ENCODE assay signal across 1 fruit fly cellular context in the genomic region with DNA sequence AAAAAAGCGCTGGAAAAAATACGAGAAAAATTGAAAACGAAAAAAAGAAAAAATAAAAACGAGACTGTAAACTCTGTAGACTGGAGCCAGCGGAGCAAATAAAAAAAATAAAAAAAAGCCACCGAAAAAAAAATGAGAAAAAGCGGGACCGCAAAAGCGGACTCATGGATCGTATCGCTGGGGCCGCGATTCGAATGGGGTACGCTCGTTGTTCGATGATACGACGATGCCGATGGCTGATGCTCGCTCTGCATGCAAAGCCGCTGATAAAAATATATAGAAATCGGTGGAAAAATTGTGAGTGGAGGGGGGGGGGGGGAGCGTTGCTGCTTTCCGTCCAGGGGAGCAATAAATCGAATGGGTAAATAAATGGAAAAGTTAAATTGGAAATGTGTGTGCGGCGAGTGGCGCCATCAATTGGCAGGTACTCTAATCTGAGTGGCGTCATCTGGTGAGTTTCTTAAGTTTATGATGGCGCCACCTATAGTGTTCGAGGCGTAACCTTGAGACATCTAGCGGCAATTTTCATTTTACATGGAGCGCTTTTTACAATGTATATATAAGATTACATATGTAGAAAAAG.
TF ChIP-seq lines count a peak whose summit lies in the region.

No protein-coding gene starts in this region.

TF ChIP-seq in whole organism, embryonic, 481 proteins besides CTCF, POLR2A, EP300 and RAD21 (continued from another document and continues in another):
- no peak for TF ChIP-seq Hr39 (optimal IDR thresholded peaks at IDR 0.05; lab: Kevin White, UChicago)
- TF ChIP-seq tna (GFP tag; IDR thresholded peaks at IDR 0.05; lab: Robert Waterston, UW; ENCODE audit: partially characterized antibody): no peak
- TF ChIP-seq crp (GFP tag; optimal IDR thresholded peaks at IDR 0.05; lab: Kevin White, UChicago): no peak
- TF ChIP-seq CG10959 (GFP tag; IDR thresholded peaks at IDR 0.05; lab: Robert Waterston, UW): peak; percentile 88
- TF ChIP-seq Nf-YB (GFP tag; optimal IDR thresholded peaks at IDR 0.05; lab: Kevin White, UChicago): no peak
- TF ChIP-seq CG2199 (GFP tag; IDR thresholded peaks at IDR 0.05; lab: Robert Waterston, UW): peak; percentile 93
- no peak for TF ChIP-seq CG11398 (GFP tag; optimal IDR thresholded peaks at IDR 0.05; lab: Kevin White, UChicago)
- TF ChIP-seq CG18619 (GFP tag; optimal IDR thresholded peaks at IDR 0.05; lab: Kevin White, UChicago): peak; percentile 34
- TF ChIP-seq CG6765 (GFP tag; optimal IDR thresholded peaks at IDR 0.05; lab: Kevin White, UChicago): no peak
- peak; percentile 52 for TF ChIP-seq CG10209 (GFP tag; optimal IDR thresholded peaks at IDR 0.05; lab: Kevin White, UChicago)
- TF ChIP-seq grau (tag; optimal IDR thresholded peaks at IDR 0.05; lab: Kevin White, UChicago): peak; percentile 59
- peak; percentile 71 for TF ChIP-seq CG9609 (GFP tag; optimal IDR thresholded peaks at IDR 0.05; lab: Kevin White, UChicago)
- TF ChIP-seq CG10366 (GFP tag; IDR thresholded peaks at IDR 0.05; lab: Robert Waterston, UW): peak; percentile 76
- TF ChIP-seq CkIIα-i1 (GFP tag; IDR thresholded peaks at IDR 0.05; lab: Robert Waterston, UW): no peak
- peak; percentile 63; the same call in 2 of the 3 replicates for TF ChIP-seq CG7357 (GFP tag; IDR thresholded peaks at IDR 0.05; lab: Robert Waterston, UW)
- TF ChIP-seq amos (GFP tag; IDR thresholded peaks at IDR 0.05; lab: Robert Waterston, UW; ENCODE audit: partially characterized antibody): peak; percentile 55
- no peak for TF ChIP-seq CG12236 (GFP tag; optimal IDR thresholded peaks at IDR 0.05; lab: Kevin White, UChicago)
- no peak for TF ChIP-seq CG7745 (tag; optimal IDR thresholded peaks at IDR 0.05; lab: Kevin White, UChicago)
- TF ChIP-seq tap (tag; optimal IDR thresholded peaks at IDR 0.05; lab: Kevin White, UChicago): no peak
- peak; percentile 53 for TF ChIP-seq Lhr (GFP tag; optimal IDR thresholded peaks at IDR 0.05; lab: Kevin White, UChicago)
- TF ChIP-seq CG3726 (GFP tag; IDR thresholded peaks at IDR 0.05; lab: Robert Waterston, UW): peak; percentile 84
- TF ChIP-seq NC2β (GFP tag; optimal IDR thresholded peaks at IDR 0.05; lab: Kevin White, UChicago): no peak
- no peak for TF ChIP-seq Scr (GFP tag; IDR thresholded peaks at IDR 0.05; lab: Robert Waterston, UW; ENCODE audit: partially characterized antibody)
- TF ChIP-seq bsh (GFP tag; optimal IDR thresholded peaks at IDR 0.05; lab: Kevin White, UChicago): peak; percentile 57 to 99
- TF ChIP-seq Pdp1 (GFP tag; optimal IDR thresholded peaks at IDR 0.05; lab: Kevin White, UChicago): peak; percentile 57 to 58
- TF ChIP-seq CG14667 (GFP tag; IDR thresholded peaks at IDR 0.05; lab: Robert Waterston, UW): peak; percentile 86
- TF ChIP-seq CG14441 (GFP tag; IDR thresholded peaks at IDR 0.05; lab: Robert Waterston, UW): peak; percentile 80
- peak; percentile 38; the same call in 1 of the 2 replicates for TF ChIP-seq Gsc (GFP tag; IDR thresholded peaks at IDR 0.05; lab: Robert Waterston, UW)
- no peak for TF ChIP-seq eyg (GFP tag; optimal IDR thresholded peaks at IDR 0.05; lab: Kevin White, UChicago)
- peak; percentile 76 for TF ChIP-seq CG3847 (GFP tag; IDR thresholded peaks at IDR 0.05; lab: Robert Waterston, UW)
- peak; percentile 37; the same call in 1 of the 2 replicates for TF ChIP-seq Ravus (GFP tag; IDR thresholded peaks at IDR 0.05; lab: Robert Waterston, UW)
- peak; percentile 18 for TF ChIP-seq CG3065 (GFP tag; optimal IDR thresholded peaks at IDR 0.05; lab: Kevin White, UChicago)
- peak; percentile 54; the same call in 1 of the 2 replicates for TF ChIP-seq gt (GFP tag; IDR thresholded peaks at IDR 0.05; lab: Robert Waterston, UW)
- TF ChIP-seq gcm2 (GFP tag; optimal IDR thresholded peaks at IDR 0.05; lab: Kevin White, UChicago): no peak
- peak; percentile 20 for TF ChIP-seq CG13624 (GFP tag; optimal IDR thresholded peaks at IDR 0.05; lab: Kevin White, UChicago)
- peak; percentile 77 for TF ChIP-seq CG32772 (GFP tag; IDR thresholded peaks at IDR 0.05; lab: Robert Waterston, UW)
- TF ChIP-seq CG10267 (tag; optimal IDR thresholded peaks at IDR 0.05; lab: Kevin White, UChicago): peak; percentile 23
- peak; percentile 22; the same call in 1 of the 2 replicates for TF ChIP-seq E2f2 (GFP tag; IDR thresholded peaks at IDR 0.05; lab: Robert Waterston, UW)
- no peak for TF ChIP-seq pzg (GFP tag; optimal IDR thresholded peaks at IDR 0.05; lab: Kevin White, UChicago)
- peak in 1 of 2 experiments; percentile 63 for TF ChIP-seq insv (GFP tag; optimal IDR thresholded peaks at IDR 0.05; lab: Kevin White, UChicago)
- peak; percentile 92 for TF ChIP-seq slbo (GFP tag; IDR thresholded peaks at IDR 0.05; lab: Robert Waterston, UW)
- peak; percentile 34 for TF ChIP-seq CG2678 (tag; optimal IDR thresholded peaks at IDR 0.05; lab: Kevin White, UChicago)
- TF ChIP-seq unpg (GFP tag; optimal IDR thresholded peaks at IDR 0.05; lab: Kevin White, UChicago): peak; percentile 50
- peak; percentile 80 for TF ChIP-seq tin (GFP tag; optimal IDR thresholded peaks at IDR 0.05; lab: Kevin White, UChicago)
- peak; percentile 8 for TF ChIP-seq Six4 (GFP tag; optimal IDR thresholded peaks at IDR 0.05; lab: Kevin White, UChicago)
- peak; percentile 3 for TF ChIP-seq CG13424 (tag; optimal IDR thresholded peaks at IDR 0.05; lab: Kevin White, UChicago)
- TF ChIP-seq Mad (GFP tag; optimal IDR thresholded peaks at IDR 0.05; lab: Kevin White, UChicago): no peak
- TF ChIP-seq CG2712 (tag; optimal IDR thresholded peaks at IDR 0.05; lab: Kevin White, UChicago): peak; percentile 49
- peak; percentile 86 for TF ChIP-seq sens (GFP tag; lab: Kevin White, UChicago)
- TF ChIP-seq BtbVII (GFP tag; optimal IDR thresholded peaks at IDR 0.05; lab: Kevin White, UChicago): no peak
- no peak for TF ChIP-seq kay (GFP tag; optimal IDR thresholded peaks at IDR 0.05; lab: Kevin White, UChicago)
- no peak for TF ChIP-seq Trl (optimal IDR thresholded peaks at IDR 0.05; lab: Kevin White, UChicago)
- peak; percentile 56 for TF ChIP-seq Trl (GFP tag; optimal IDR thresholded peaks at IDR 0.05; lab: Kevin White, UChicago)
- no peak for TF ChIP-seq crc (GFP tag; optimal IDR thresholded peaks at IDR 0.05; lab: Kevin White, UChicago)
- TF ChIP-seq tio (GFP tag; optimal IDR thresholded peaks at IDR 0.05; lab: Kevin White, UChicago): peak; percentile 25
- peak; percentile 18; the same call in 1 of the 3 replicates for TF ChIP-seq so (GFP tag; IDR thresholded peaks at IDR 0.05; lab: Robert Waterston, UW)
- no peak for TF ChIP-seq Asciz (GFP tag; optimal IDR thresholded peaks at IDR 0.05; lab: Kevin White, UChicago)
- no peak for TF ChIP-seq Sry-β (GFP tag; optimal IDR thresholded peaks at IDR 0.05; lab: Kevin White, UChicago)
- no peak for TF ChIP-seq CG7928 (GFP tag; optimal IDR thresholded peaks at IDR 0.05; lab: Kevin White, UChicago)
- no peak for TF ChIP-seq CG15601 (tag; optimal IDR thresholded peaks at IDR 0.05; lab: Kevin White, UChicago)
- no peak for TF ChIP-seq hth (optimal IDR thresholded peaks at IDR 0.05; lab: Kevin White, UChicago)
- TF ChIP-seq tx (GFP tag; optimal IDR thresholded peaks at IDR 0.05; lab: Kevin White, UChicago): no peak
- TF ChIP-seq schlank (tag; optimal IDR thresholded peaks at IDR 0.05; lab: Kevin White, UChicago): no peak
- peak; percentile 87 for TF ChIP-seq CG9932 (GFP tag; IDR thresholded peaks at IDR 0.05; lab: Robert Waterston, UW)
- TF ChIP-seq MTF-1 (GFP tag; optimal IDR thresholded peaks at IDR 0.05; lab: Kevin White, UChicago; ENCODE audit: borderline replicate concordance): peak; percentile 90
- TF ChIP-seq CG4328 (GFP tag; optimal IDR thresholded peaks at IDR 0.05; lab: Kevin White, UChicago): no peak
- TF ChIP-seq Elba2 (GFP tag; optimal IDR thresholded peaks at IDR 0.05; lab: Kevin White, UChicago): peak; percentile 9
- TF ChIP-seq CG11247 (GFP tag; IDR thresholded peaks at IDR 0.05; lab: Robert Waterston, UW): peak; percentile 92
- TF ChIP-seq Mrtf (GFP tag; IDR thresholded peaks at IDR 0.05; lab: Robert Waterston, UW): peak; percentile 93
- peak; percentile 53 for TF ChIP-seq CG16863 (GFP tag; optimal IDR thresholded peaks at IDR 0.05; lab: Kevin White, UChicago)
- no peak for TF ChIP-seq fru (optimal IDR thresholded peaks at IDR 0.05; lab: Kevin White, UChicago)
- no peak for TF ChIP-seq CG1529 (GFP tag; optimal IDR thresholded peaks at IDR 0.05; lab: Kevin White, UChicago)
- TF ChIP-seq sd (tag; optimal IDR thresholded peaks at IDR 0.05; lab: Kevin White, UChicago): no peak
- TF ChIP-seq chif (GFP tag; optimal IDR thresholded peaks at IDR 0.05; lab: Kevin White, UChicago): peak; percentile 56 to 72
- peak; percentile 59 for TF ChIP-seq stc (GFP tag; IDR thresholded peaks at IDR 0.05; lab: Robert Waterston, UW)
- TF ChIP-seq CG1024 (GFP tag; IDR thresholded peaks at IDR 0.05; lab: Robert Waterston, UW): peak; percentile 81
- peak; percentile 70 for TF ChIP-seq CG1602 (GFP tag; optimal IDR thresholded peaks at IDR 0.05; lab: Kevin White, UChicago)
- TF ChIP-seq Dp (GFP tag; optimal IDR thresholded peaks at IDR 0.05; lab: Kevin White, UChicago): no peak
- no peak for TF ChIP-seq ato (GFP tag; IDR thresholded peaks at IDR 0.05; lab: Robert Waterston, UW; ENCODE audit: partially characterized antibody)
- TF ChIP-seq CG1832 (GFP tag; optimal IDR thresholded peaks at IDR 0.05; lab: Kevin White, UChicago): no peak
- TF ChIP-seq CG18011 (GFP tag; optimal IDR thresholded peaks at IDR 0.05; lab: Kevin White, UChicago): no peak
- no peak for TF ChIP-seq ATbp (GFP tag; optimal IDR thresholded peaks at IDR 0.05; lab: Kevin White, UChicago)
- peak; percentile 74; the same call in 2 of the 3 replicates for TF ChIP-seq CG11560 (tag; IDR thresholded peaks at IDR 0.05; lab: Robert Waterston, UW)
- TF ChIP-seq CG17328 (GFP tag; IDR thresholded peaks at IDR 0.05; lab: Robert Waterston, UW): peak; percentile 86
- peak; percentile 49 for TF ChIP-seq dmrt99B (tag; optimal IDR thresholded peaks at IDR 0.05; lab: Kevin White, UChicago)
- no peak for TF ChIP-seq cas (GFP tag; IDR thresholded peaks at IDR 0.05; lab: Robert Waterston, UW)
- no peak; the same call in 1 of the 2 replicates for TF ChIP-seq chm (GFP tag; IDR thresholded peaks at IDR 0.05; lab: Robert Waterston, UW)
- TF ChIP-seq CG3281 (GFP tag; optimal IDR thresholded peaks at IDR 0.05; lab: Kevin White, UChicago): no peak
- peak; percentile 42 for TF ChIP-seq CG15514 (GFP tag; optimal IDR thresholded peaks at IDR 0.05; lab: Kevin White, UChicago)
- TF ChIP-seq p53 (GFP tag; optimal IDR thresholded peaks at IDR 0.05; lab: Kevin White, UChicago): no peak
- peak; percentile 39 for TF ChIP-seq phol (tag; optimal IDR thresholded peaks at IDR 0.05; lab: Kevin White, UChicago)
- no peak for TF ChIP-seq Side (GFP tag; optimal IDR thresholded peaks at IDR 0.05; lab: Kevin White, UChicago)
- no peak for TF ChIP-seq run (tag; optimal IDR thresholded peaks at IDR 0.05; lab: Kevin White, UChicago)
- TF ChIP-seq stwl (tag; optimal IDR thresholded peaks at IDR 0.05; lab: Kevin White, UChicago): no peak
- TF ChIP-seq CG30431 (GFP tag; optimal IDR thresholded peaks at IDR 0.05; lab: Kevin White, UChicago): peak; percentile 77
- no peak for TF ChIP-seq MESR4 (GFP tag; optimal IDR thresholded peaks at IDR 0.05; lab: Kevin White, UChicago)
- no peak for TF ChIP-seq C15 (GFP tag; IDR thresholded peaks at IDR 0.05; lab: Robert Waterston, UW)
- no peak for TF ChIP-seq CG13296 (GFP tag; optimal IDR thresholded peaks at IDR 0.05; lab: Kevin White, UChicago)
- TF ChIP-seq pan (optimal IDR thresholded peaks at IDR 0.05; lab: Kevin White, UChicago): no peak
- peak in 1 of 2 experiments; percentile 81 for TF ChIP-seq pan (GFP tag; optimal IDR thresholded peaks at IDR 0.05 in 1 of 2, IDR thresholded peaks at IDR 0.05 in 1 of 2)
- TF ChIP-seq da (GFP tag; optimal IDR thresholded peaks at IDR 0.05; lab: Kevin White, UChicago): peak; percentile 54
- TF ChIP-seq CG13287 (GFP tag; IDR thresholded peaks at IDR 0.05; lab: Robert Waterston, UW; ENCODE audit: partially characterized antibody): no peak
- no peak for TF ChIP-seq CG34224 (GFP tag; IDR thresholded peaks at IDR 0.05; lab: Robert Waterston, UW; ENCODE audit: partially characterized antibody)
- TF ChIP-seq CG34422 (GFP tag; IDR thresholded peaks at IDR 0.05; lab: Robert Waterston, UW): peak; percentile 65; the same call in 2 of the 3 replicates
- peak; percentile 51 for TF ChIP-seq CG12219 (GFP tag; optimal IDR thresholded peaks at IDR 0.05; lab: Kevin White, UChicago)
- peak; percentile 63; the same call in 1 of the 2 replicates for TF ChIP-seq Nf-YA (GFP tag; IDR thresholded peaks at IDR 0.05; lab: Robert Waterston, UW)
- peak; percentile 71 for TF ChIP-seq tgo (GFP tag; IDR thresholded peaks at IDR 0.05; lab: Robert Waterston, UW)
- peak; percentile 19 for TF ChIP-seq CG4617 (GFP tag; optimal IDR thresholded peaks at IDR 0.05; lab: Kevin White, UChicago; ENCODE audit: borderline replicate concordance)
- peak; percentile 71; the same call in 2 of the 3 replicates for TF ChIP-seq CG11093 (GFP tag; IDR thresholded peaks at IDR 0.05; lab: Robert Waterston, UW)
- TF ChIP-seq Xbp1 (GFP tag; optimal IDR thresholded peaks at IDR 0.05; lab: Kevin White, UChicago): peak; percentile 80
- peak; percentile 48 for TF ChIP-seq CG15073 (GFP tag; optimal IDR thresholded peaks at IDR 0.05; lab: Kevin White, UChicago)
- TF ChIP-seq repo (GFP tag; optimal IDR thresholded peaks at IDR 0.05; lab: Kevin White, UChicago): no peak
- TF ChIP-seq pita (GFP tag; optimal IDR thresholded peaks at IDR 0.05; lab: Kevin White, UChicago): peak; percentile 38
- no peak for TF ChIP-seq fd102C (GFP tag; optimal IDR thresholded peaks at IDR 0.05; lab: Kevin White, UChicago)
- peak; percentile 83 for TF ChIP-seq sens-2 (GFP tag; IDR thresholded peaks at IDR 0.05; lab: Robert Waterston, UW)
- no peak for TF ChIP-seq zen2 (GFP tag; IDR thresholded peaks at IDR 0.05; lab: Robert Waterston, UW; ENCODE audit: partially characterized antibody)
- peak; percentile 59 for TF ChIP-seq HmgD (GFP tag; optimal IDR thresholded peaks at IDR 0.05; lab: Kevin White, UChicago)
- no peak for TF ChIP-seq YL-1 (GFP tag; optimal IDR thresholded peaks at IDR 0.05; lab: Kevin White, UChicago)
- TF ChIP-seq lbe (GFP tag; optimal IDR thresholded peaks at IDR 0.05; lab: Kevin White, UChicago): peak; percentile 83
- TF ChIP-seq lola (GFP tag; optimal IDR thresholded peaks at IDR 0.05; lab: Kevin White, UChicago): peak in 1 of 3 experiments; percentile 27
- TF ChIP-seq en (GFP tag; optimal IDR thresholded peaks at IDR 0.05; lab: Kevin White, UChicago): no peak
- TF ChIP-seq CG8359 (GFP tag; optimal IDR thresholded peaks at IDR 0.05; lab: Kevin White, UChicago; ENCODE audit: borderline replicate concordance): peak; percentile 29
- peak; percentile 68 for TF ChIP-seq CG4404 (GFP tag; IDR thresholded peaks at IDR 0.05; lab: Robert Waterston, UW)
- no peak for TF ChIP-seq mld (GFP tag; IDR thresholded peaks at IDR 0.05; lab: Robert Waterston, UW; ENCODE audit: partially characterized antibody)
